Fruit fly (Drosophila melanogaster): Measurements from ENCODE around the gene CG14628.
A peak's percentile ranks its signal among the peaks of the same experiment; 100 is the strongest.

CG14628 gene

dm6 chrX:1170117-1170878 is 24.9 kb downstream of the CG14628 start, which contains the start of gene CG11378:
Gene CG11378 (plus strand): TSS chrX:1170828.
- TF ChIP-seq fd59A (GFP tag; optimal IDR thresholded peaks at IDR 0.05) (no peak), svp (GFP tag) (peak; percentile 50), CG34406 (GFP tag; optimal IDR thresholded peaks at IDR 0.05) (no peak), CG16779 (tag; optimal IDR thresholded peaks at IDR 0.05) (no peak), pdm3 (GFP tag; optimal IDR thresholded peaks at IDR 0.05) (no peak), CG8632 (GFP tag; optimal IDR thresholded peaks at IDR 0.05) (no peak), Eip78C (GFP tag) (peak; percentile 24), CG3032 (tag; optimal IDR thresholded peaks at IDR 0.05) (no peak), Sox14 (GFP tag; optimal IDR thresholded peaks at IDR 0.05) (no peak)

DNA sequence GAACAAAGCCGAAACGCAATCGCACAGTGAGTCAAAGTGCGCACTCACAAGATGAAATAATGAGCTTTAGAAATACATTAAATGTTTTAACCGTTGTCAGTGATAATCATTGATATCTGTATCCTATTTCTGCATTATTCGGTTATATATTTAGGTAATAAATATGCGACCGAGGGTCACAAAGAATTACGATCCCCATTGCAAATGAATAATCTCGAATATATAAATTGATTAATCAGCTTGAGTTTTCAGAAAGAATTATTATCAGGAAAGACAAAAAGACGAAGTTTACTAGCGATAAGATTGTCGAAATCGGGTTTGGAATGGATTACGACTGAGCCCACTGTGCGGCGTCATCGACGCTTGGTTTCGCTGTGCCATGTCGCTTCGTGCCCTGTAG is 25.6 kb downstream of the CG14628 start:
- no peak for TF ChIP-seq CG4318 (GFP tag; optimal IDR thresholded peaks at IDR 0.05)
- peak; percentile 54 for TF ChIP-seq CG32006 (GFP tag; optimal IDR thresholded peaks at IDR 0.05)
- peak; percentile 58 for TF ChIP-seq pdm3 (GFP tag; optimal IDR thresholded peaks at IDR 0.05)
- peak; percentile 15 for TF ChIP-seq CG6276 (GFP tag; optimal IDR thresholded peaks at IDR 0.05)
- TF ChIP-seq spab (GFP tag; optimal IDR thresholded peaks at IDR 0.05): peak; percentile 50
- TF ChIP-seq Sox15 (GFP tag; optimal IDR thresholded peaks at IDR 0.05): peak; percentile 18
- peak; percentile 55 for TF ChIP-seq Eip75B (GFP tag; optimal IDR thresholded peaks at IDR 0.05)
- TF ChIP-seq Met (GFP tag; optimal IDR thresholded peaks at IDR 0.05): peak; percentile 75
- TF ChIP-seq dsx (GFP tag; optimal IDR thresholded peaks at IDR 0.05; ENCODE audit: poor library complexity, severe bottlenecking): peak; percentile 30
- TF ChIP-seq Gug (GFP tag; IDR thresholded peaks at IDR 0.05): no peak
- TF ChIP-seq vri (GFP tag; optimal IDR thresholded peaks at IDR 0.05): peak; percentile 78
- peak; percentile 60 for TF ChIP-seq CG8632 (GFP tag; optimal IDR thresholded peaks at IDR 0.05)
- peak; percentile 57 for TF ChIP-seq OdsH (GFP tag; optimal IDR thresholded peaks at IDR 0.05)
- TF ChIP-seq CG31627 (GFP tag; optimal IDR thresholded peaks at IDR 0.05): peak; percentile 48
- TF ChIP-seq achi (GFP tag; optimal IDR thresholded peaks at IDR 0.05): peak; percentile 37
- TF ChIP-seq svp (GFP tag): peak; percentile 93
- TF ChIP-seq Sox102F (GFP tag; optimal IDR thresholded peaks at IDR 0.05): peak; percentile 60
- TF ChIP-seq fd85E (GFP tag; optimal IDR thresholded peaks at IDR 0.05): no peak
- TF ChIP-seq lz (GFP tag; optimal IDR thresholded peaks at IDR 0.05): peak; percentile 58
- TF ChIP-seq Hr38 (GFP tag; optimal IDR thresholded peaks at IDR 0.05): no peak
- TF ChIP-seq CG11294 (GFP tag; IDR thresholded peaks at IDR 0.05): no peak
- peak; percentile 26 for TF ChIP-seq Hr4 (GFP tag; optimal IDR thresholded peaks at IDR 0.05)
- TF ChIP-seq CG8319 (GFP tag; optimal IDR thresholded peaks at IDR 0.05): no peak
- TF ChIP-seq salr (GFP tag; optimal IDR thresholded peaks at IDR 0.05): peak in 1 of 2 experiments; percentile 19
- TF ChIP-seq Sox14 (GFP tag; optimal IDR thresholded peaks at IDR 0.05): peak; percentile 55
- TF ChIP-seq CG8119 (GFP tag; IDR thresholded peaks at IDR 0.05): 0 out of 3 replicates have a peak, but pooled peaks have one; percentile 27
- TF ChIP-seq CG6792 (GFP tag; optimal IDR thresholded peaks at IDR 0.05): peak; percentile 45
- TF ChIP-seq Lpt (GFP tag; optimal IDR thresholded peaks at IDR 0.05): no peak
- peak; percentile 38 for TF ChIP-seq Blimp-1 (GFP tag; optimal IDR thresholded peaks at IDR 0.05)
- TF ChIP-seq dac (GFP tag; optimal IDR thresholded peaks at IDR 0.05): no peak
- TF ChIP-seq esn (GFP tag; optimal IDR thresholded peaks at IDR 0.05): peak; percentile 70
- TF ChIP-seq CG15336 (GFP tag; IDR thresholded peaks at IDR 0.05): no peak
- TF ChIP-seq CG6808 (GFP tag; optimal IDR thresholded peaks at IDR 0.05): peak; percentile 69
- peak; percentile 48 to 69 for TF ChIP-seq ss (GFP tag; optimal IDR thresholded peaks at IDR 0.05)
- TF ChIP-seq CG11762 (GFP tag; optimal IDR thresholded peaks at IDR 0.05; ENCODE audit: insufficient read depth): peak; percentile 30
- peak; percentile 49 for TF ChIP-seq cyc (GFP tag; optimal IDR thresholded peaks at IDR 0.05)
- peak; percentile 42 for TF ChIP-seq CG10631 (GFP tag; optimal IDR thresholded peaks at IDR 0.05)
- TF ChIP-seq CG6163 (GFP tag; IDR thresholded peaks at IDR 0.05): no peak
- peak; percentile 44 for TF ChIP-seq CG3919 (GFP tag; optimal IDR thresholded peaks at IDR 0.05)
- TF ChIP-seq Smox (GFP tag; optimal IDR thresholded peaks at IDR 0.05): peak; percentile 59
- peak; percentile 33 for TF ChIP-seq CG7368 (GFP tag; optimal IDR thresholded peaks at IDR 0.05)
- peak; percentile 74 for TF ChIP-seq topi (GFP tag; optimal IDR thresholded peaks at IDR 0.05)
- no peak for TF ChIP-seq eg (GFP tag; IDR thresholded peaks at IDR 0.05)

All from whole organism, prepupa.